Worm (Caenorhabditis elegans) whole organism, late embryonic: ENCODE measurements around the gene tag-153.

Experiments
- C08G9.2 ChIP-seq: sonication (generic microtip); optimal IDR thresholded peaks from 2 replicates; lab custom pipeline; 2016; ENCODE audit warnings: mild to moderate bottlenecking, missing genetic modification characterization, moderate library complexity, missing compliant biosample characterization
- K09A11.1 ChIP-seq: sonication (generic microtip); optimal IDR thresholded peaks from 2 replicates; lab custom pipeline; 2017; ENCODE audit warnings: antibody characterized with exemption, mild to moderate bottlenecking, missing genetic modification characterization, missing compliant biosample characterization; ENCODE audit not compliant: insufficient read depth
- T23F11.4 ChIP-seq: fragments of 200-800 bp; sonication (Bioruptor generic); optimal IDR thresholded peaks from 2 replicates; lab custom pipeline; 2018; ENCODE audit warnings: mild to moderate bottlenecking, missing genetic modification characterization, missing compliant biosample characterization
- Y22D7AL.16 ChIP-seq: sonication (generic microtip); optimal IDR thresholded peaks from 2 replicates; lab custom pipeline; 2016; ENCODE audit warnings: missing genetic modification characterization, missing compliant biosample characterization
- ahr-1 ChIP-seq: sonication (generic microtip); optimal IDR thresholded peaks from 2 replicates; lab custom pipeline; 2016; ENCODE audit warnings: missing genetic modification characterization, missing compliant biosample characterization
- ama-1 ChIP-seq: fragments of 150-350 bp; optimal IDR thresholded peaks from 2 replicates; lab custom pipeline; 2014
- ceh-14 ChIP-seq: sonication (generic microtip); optimal IDR thresholded peaks from 2 replicates; lab custom pipeline; 2016; ENCODE audit warnings: missing genotype, missing genetic modification characterization, missing compliant biosample characterization
- ceh-19 ChIP-seq: fragments of 200-800 bp; sonication (Bioruptor generic); optimal IDR thresholded peaks from 2 replicates; lab custom pipeline; 2018; ENCODE audit warnings: mild to moderate bottlenecking, missing genetic modification characterization, missing compliant biosample characterization
- ceh-2 ChIP-seq: sonication (generic microtip); optimal IDR thresholded peaks from 2 replicates; lab custom pipeline; 2016; ENCODE audit warnings: missing genotype, missing genetic modification characterization, missing compliant biosample characterization
- ceh-31 ChIP-seq: sonication (generic microtip); optimal IDR thresholded peaks from 2 replicates; lab custom pipeline; 2016; ENCODE audit warnings: missing genetic modification characterization, missing compliant biosample characterization
- ceh-34 ChIP-seq: sonication (generic microtip); optimal IDR thresholded peaks from 2 replicates; lab custom pipeline; 2016; ENCODE audit warnings: mild to moderate bottlenecking, missing genetic modification characterization, missing compliant biosample characterization
- ceh-48 ChIP-seq: sonication (generic microtip); optimal IDR thresholded peaks from 2 replicates; lab custom pipeline; 2016; ENCODE audit warnings: missing genetic modification characterization, inconsistent platforms, missing compliant biosample characterization
- che-1 ChIP-seq: sonication (generic microtip); optimal IDR thresholded peaks from 2 replicates; lab custom pipeline; 2016; ENCODE audit warnings: mild to moderate bottlenecking, missing genetic modification characterization, missing compliant biosample characterization
- dmd-4 ChIP-seq: sonication (generic microtip); optimal IDR thresholded peaks from 2 replicates; lab custom pipeline; 2016; ENCODE audit warnings: borderline replicate concordance, missing genetic modification characterization, missing compliant biosample characterization
- elt-2 ChIP-seq: sonication (generic microtip); optimal IDR thresholded peaks from 2 replicates; lab custom pipeline; 2016; ENCODE audit warnings: missing genetic modification reagents, missing genetic modification characterization, missing compliant biosample characterization
- elt-4 ChIP-seq: sonication (generic microtip); optimal IDR thresholded peaks from 2 replicates; lab custom pipeline; 2016; ENCODE audit warnings: missing genetic modification characterization, missing compliant biosample characterization
- fax-1 ChIP-seq: sonication (generic microtip); optimal IDR thresholded peaks from 2 replicates; lab custom pipeline; 2016; ENCODE audit warnings: missing genotype, missing genetic modification characterization, missing compliant biosample characterization
- fkh-6 ChIP-seq: sonication (generic microtip); optimal IDR thresholded peaks from 2 replicates; lab custom pipeline; 2016; ENCODE audit warnings: missing genetic modification characterization, missing compliant biosample characterization
- hlh-15 ChIP-seq: sonication (generic microtip); optimal IDR thresholded peaks from 2 replicates; lab custom pipeline; 2016; ENCODE audit warnings: missing genetic modification characterization, missing compliant biosample characterization
- hlh-30 ChIP-seq: sonication (generic microtip); optimal IDR thresholded peaks from 2 replicates; lab custom pipeline; 2017; ENCODE audit warnings: antibody characterized with exemption, missing genetic modification characterization, missing compliant biosample characterization; ENCODE audit not compliant: insufficient read depth
- hlh-6 ChIP-seq: sonication (generic microtip); optimal IDR thresholded peaks from 2 replicates; lab custom pipeline; 2016; ENCODE audit warnings: missing genotype, missing genetic modification characterization, missing compliant biosample characterization
- lim-6 ChIP-seq: sonication (generic microtip); optimal IDR thresholded peaks from 2 replicates; lab custom pipeline; 2016; ENCODE audit warnings: missing genetic modification characterization, missing compliant biosample characterization
- nfya-1 ChIP-seq: sonication (generic microtip); optimal IDR thresholded peaks from 2 replicates; lab custom pipeline; 2017; ENCODE audit warnings: missing genetic modification characterization, mild to moderate bottlenecking, missing compliant biosample characterization, antibody characterized with exemption, moderate library complexity
- nhr-232 ChIP-seq: sonication (generic microtip); optimal IDR thresholded peaks from 2 replicates; lab custom pipeline; 2016; ENCODE audit warnings: missing genetic modification characterization, missing compliant biosample characterization
- pag-3 ChIP-seq: sonication (generic microtip); optimal IDR thresholded peaks from 2 replicates; lab custom pipeline; 2016; ENCODE audit warnings: missing compliant biosample characterization, missing genetic modification characterization, borderline replicate concordance
- pax-1 ChIP-seq: fragments of 150-350 bp; optimal IDR thresholded peaks from 2 replicates; lab custom pipeline; 2014; ENCODE audit warnings: missing biosample characterization, missing genetic modification characterization
- pha-4 ChIP-seq: fragments of 150-350 bp; optimal IDR thresholded peaks from 2 replicates; lab custom pipeline; 2018; ENCODE audit warnings: missing biosample characterization, missing genetic modification reagents, missing genetic modification characterization
- ref-2 ChIP-seq: sonication (generic microtip); optimal IDR thresholded peaks from 2 replicates; lab custom pipeline; 2016; ENCODE audit warnings: missing genetic modification characterization, missing compliant biosample characterization
- rnt-1 ChIP-seq: sonication (generic microtip); optimal IDR thresholded peaks from 2 replicates; lab custom pipeline; 2016; ENCODE audit warnings: missing genetic modification characterization, missing compliant biosample characterization
- sdc-2 ChIP-seq: sonication (generic microtip); optimal IDR thresholded peaks from 2 replicates; lab custom pipeline; 2016; ENCODE audit warnings: missing genotype, missing genetic modification characterization, missing compliant biosample characterization
- sox-2 ChIP-seq: fragments of 200-800 bp; sonication (Bioruptor generic); IDR thresholded peaks from 2 replicates; pipeline ENCODE4 v1.3.6; 2022; ENCODE audit warnings: missing genetic modification reagents, missing genetic modification characterization, missing compliant biosample characterization
- sox-4 ChIP-seq: sonication (generic microtip); optimal IDR thresholded peaks from 2 replicates; lab custom pipeline; 2017; ENCODE audit warnings: mild to moderate bottlenecking, missing genetic modification characterization, inconsistent platforms, missing compliant biosample characterization
- syd-9 ChIP-seq: sonication (generic microtip); optimal IDR thresholded peaks from 2 replicates; lab custom pipeline; 2016; ENCODE audit warnings: mild to moderate bottlenecking, missing genetic modification characterization, moderate library complexity, missing compliant biosample characterization
- tbx-2 ChIP-seq: sonication (generic microtip); optimal IDR thresholded peaks from 2 replicates; lab custom pipeline; 2016; ENCODE audit warnings: missing genetic modification characterization, missing compliant biosample characterization
- ttx-3 ChIP-seq: sonication (generic microtip); optimal IDR thresholded peaks from 2 replicates; lab custom pipeline; 2016; ENCODE audit warnings: missing genetic modification reagents, missing genetic modification characterization, missing compliant biosample characterization
- unc-42 ChIP-seq: sonication (generic microtip); optimal IDR thresholded peaks from 2 replicates; lab custom pipeline; 2016; ENCODE audit warnings: missing genotype, missing genetic modification characterization, missing compliant biosample characterization
- unc-86 ChIP-seq: sonication (generic microtip); optimal IDR thresholded peaks from 2 replicates; lab custom pipeline; 2016; ENCODE audit warnings: missing genetic modification characterization, missing compliant biosample characterization
- zip-5 ChIP-seq: sonication (generic microtip); optimal IDR thresholded peaks from 2 replicates; lab custom pipeline; 2016; ENCODE audit warnings: missing genetic modification characterization, missing compliant biosample characterization

The tag-153 gene

DNA sequence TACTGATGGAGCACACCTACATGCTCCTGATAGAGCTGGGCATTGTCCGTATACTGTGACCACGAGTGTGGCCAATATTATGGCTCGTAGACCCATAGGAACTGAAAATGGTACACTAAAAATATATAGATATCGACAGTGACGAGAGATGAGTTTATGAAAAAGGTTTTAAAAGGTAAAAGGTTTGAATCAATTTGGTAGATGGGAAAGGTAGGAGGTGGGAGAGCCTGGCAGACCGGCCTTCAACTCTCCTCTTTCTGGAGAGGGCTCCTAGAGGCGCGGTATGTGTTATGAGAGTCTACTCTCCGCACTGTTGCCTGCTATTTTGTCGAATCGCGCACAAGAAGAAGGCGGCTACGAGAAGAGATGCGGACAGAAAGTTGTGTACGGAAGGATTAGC is 35.4 kb upstream of the tag-153 start, which contains the start of gene lron-2:
lron-2 (minus strand) TSS at position 101 of the 400 bp plus-strand sequence.
- TF ChIP-seq ttx-3 (tag; lab: Kevin White, UChicago) (no peak), ceh-34 (tag; lab: Kevin White, UChicago) (no peak), sox-4 (no peak), T23F11.4 (GFP tag; lab: Kevin White, UChicago) (no peak), tbx-2 (tag; lab: Kevin White, UChicago) (no peak), ceh-19 (no peak), hlh-30 (no peak), rnt-1 (no peak), pag-3 (tag; lab: Kevin White, UChicago) (no peak), ceh-14 (tag; lab: Kevin White, UChicago) (no peak), elt-2 (tag; lab: Kevin White, UChicago) (no peak), hlh-15 (tag; lab: Kevin White, UChicago) (no peak), sox-2 (GFP tag; lab: Robert Waterston, UW) (no peak), pha-4 (tag; lab: Kevin White, UChicago) (no peak), K09A11.1 (tag; lab: Kevin White, UChicago) (no peak), ceh-2 (tag; lab: Kevin White, UChicago) (no peak)

ce11 chrV:9291919-9292318 is 31.0 kb upstream of the tag-153 start, which contains the start of gene ZK682.7:
Gene ZK682.7 (minus strand): TSS chrV:9292165.
- TF ChIP-seq lim-6 (tag; lab: Kevin White, UChicago) (no peak), ceh-31 (tag; lab: Kevin White, UChicago) (no peak), sox-2 (GFP tag; lab: Robert Waterston, UW) (no peak), fax-1 (tag; lab: Kevin White, UChicago) (no peak), sox-4 (no peak), tbx-2 (tag; lab: Kevin White, UChicago) (no peak), unc-86 (tag; lab: Kevin White, UChicago) (no peak), ttx-3 (tag; lab: Kevin White, UChicago) (no peak), K09A11.1 (tag; lab: Kevin White, UChicago) (no peak), nhr-232 (no peak), che-1 (no peak), zip-5 (tag; lab: Kevin White, UChicago) (no peak), ahr-1 (tag; lab: Kevin White, UChicago) (no peak)

ce11 chrV:9293359-9293758 is 29.5 kb upstream of the tag-153 start:
- no peak for TF ChIP-seq fax-1 (tag; lab: Kevin White, UChicago)
- no peak for TF ChIP-seq dmd-4 (tag; lab: Kevin White, UChicago)
- TF ChIP-seq ama-1 (lab: Kevin White, UChicago), result no peak
- no peak for TF ChIP-seq ref-2 (tag; lab: Kevin White, UChicago)
- TF ChIP-seq hlh-6 (tag; lab: Kevin White, UChicago), result no peak
- TF ChIP-seq sox-4, result peak; percentile 9
- no peak for TF ChIP-seq rnt-1
- TF ChIP-seq ceh-14 (tag; lab: Kevin White, UChicago), result peak; percentile 34
- TF ChIP-seq ceh-48 (tag; lab: Kevin White, UChicago), result no peak
- peak; percentile 17 for TF ChIP-seq ceh-31 (tag; lab: Kevin White, UChicago)
- no peak for TF ChIP-seq che-1
- peak; percentile 10 for TF ChIP-seq nhr-232
- peak; percentile 42 for TF ChIP-seq tbx-2 (tag; lab: Kevin White, UChicago)
- no peak for TF ChIP-seq syd-9 (tag; lab: Kevin White, UChicago)
- no peak for TF ChIP-seq Y22D7AL.16 (tag; lab: Kevin White, UChicago)
- TF ChIP-seq unc-42 (tag; lab: Kevin White, UChicago), result peak; percentile 30
- TF ChIP-seq elt-4, result no peak
- TF ChIP-seq ceh-2 (tag; lab: Kevin White, UChicago), result peak; percentile 14
- peak; percentile 23 for TF ChIP-seq ceh-34 (tag; lab: Kevin White, UChicago)
- TF ChIP-seq sdc-2, result peak; percentile 38
- TF ChIP-seq C08G9.2, result peak; percentile 25
- peak; percentile 8 for TF ChIP-seq fkh-6 (tag; lab: Kevin White, UChicago)
- no peak for TF ChIP-seq nfya-1 (tag; lab: Kevin White, UChicago)
- no peak for TF ChIP-seq zip-5 (tag; lab: Kevin White, UChicago)
- peak; percentile 16 for TF ChIP-seq lim-6 (tag; lab: Kevin White, UChicago)
- no peak for TF ChIP-seq pax-1
